Fruit fly (Drosophila melanogaster) whole organism, wandering third instar larva: ENCODE results near the gene Tsc1.

Source experiments
- CG32264 ChIP-seq: fragments of 200-800 bp; sonication (Bioruptor generic); optimal IDR thresholded peaks from 2 replicates; lab custom pipeline; 2016; ENCODE audit warnings: missing biosample characterization, missing genetic modification characterization
- CrebA ChIP-seq: fragments of 200-800 bp; sonication (Bioruptor generic); optimal IDR thresholded peaks from 2 replicates; lab custom pipeline; 2016; ENCODE audit warnings: missing biosample characterization, mild to moderate bottlenecking, missing genetic modification characterization, borderline replicate concordance
- Dfd ChIP-seq: fragments of >200 bp; optimal IDR thresholded peaks from 2 replicates; lab custom pipeline; 2017; ENCODE audit warnings: missing biosample characterization, missing genetic modification characterization
- GATAd ChIP-seq: sonication (Bioruptor generic); optimal IDR thresholded peaks from 2 replicates; lab custom pipeline; 2016; ENCODE audit warnings: missing biosample characterization, missing genetic modification characterization
- Hnf4 ChIP-seq: fragments of 200-800 bp; sonication (Bioruptor generic); optimal IDR thresholded peaks from 2 replicates; lab custom pipeline; 2016; ENCODE audit warnings: missing biosample characterization, mild to moderate bottlenecking, missing genetic modification characterization
- Myc ChIP-seq: fragments of >200 bp; optimal IDR thresholded peaks from 2 replicates; lab custom pipeline; 2017
- OdsH ChIP-seq: fragments of 200-800 bp; sonication (Bioruptor generic); optimal IDR thresholded peaks from 2 replicates; lab custom pipeline; 2016; ENCODE audit warnings: missing biosample characterization, mild to moderate bottlenecking, missing genetic modification characterization
- Rel ChIP-seq, 2 experiments: fragments of 200-800 bp; sonication (Bioruptor generic) in 1 of 2; optimal IDR thresholded peaks; 2 replicates in 1 of 2; 3 replicates in 1 of 2; lab custom pipeline; 2016 to 2019; ENCODE audit warnings: mild to moderate bottlenecking in 2 of 2, missing biosample characterization in 2 of 2, missing genetic modification characterization in 2 of 2, moderate library complexity in 1 of 2
- Vsx2 ChIP-seq: fragments of 200-300, 225-300 bp; sonication (Bioruptor generic); optimal IDR thresholded peaks from 2 replicates; lab custom pipeline; 2018; ENCODE audit warnings: missing biosample characterization, missing genetic modification characterization; ENCODE audit not compliant: partially characterized antibody
- brk ChIP-seq: fragments of 200-800 bp; sonication (Bioruptor generic); optimal IDR thresholded peaks from 2 replicates; lab custom pipeline; 2016; ENCODE audit warnings: missing biosample characterization, mild to moderate bottlenecking, missing genetic modification characterization
- dmrt93B ChIP-seq: fragments of 200-800 bp; sonication (Bioruptor generic); optimal IDR thresholded peaks from 2 replicates; lab custom pipeline; 2018; ENCODE audit warnings: missing biosample characterization, mild to moderate bottlenecking, missing genetic modification characterization
- ey ChIP-seq: fragments of 200-800 bp; sonication (Bioruptor generic); optimal IDR thresholded peaks from 2 replicates; lab custom pipeline; 2016; ENCODE audit warnings: missing biosample characterization, missing genetic modification characterization
- fru ChIP-seq: fragments of 200-800 bp; sonication (Bioruptor generic); optimal IDR thresholded peaks from 3 replicates; lab custom pipeline; 2016; ENCODE audit warnings: missing biosample characterization, mild to moderate bottlenecking, missing genetic modification characterization
- jim ChIP-seq: fragments of 175-275, 200-325 bp; sonication (Bioruptor generic); optimal IDR thresholded peaks from 2 replicates; lab custom pipeline; 2016; ENCODE audit warnings: missing biosample characterization, mild to moderate bottlenecking, missing genetic modification characterization
- pan ChIP-seq: fragments of >200 bp; optimal IDR thresholded peaks from 2 replicates; lab custom pipeline; 2017
- psq ChIP-seq: fragments of 200-800 bp; sonication (Bioruptor generic); optimal IDR thresholded peaks from 3 replicates; lab custom pipeline; 2017; ENCODE audit warnings: missing biosample characterization, mild to moderate bottlenecking, missing genetic modification characterization, moderate library complexity
- rgr ChIP-seq: fragments of 200-800 bp; sonication (Bioruptor generic); optimal IDR thresholded peaks from 3 replicates; lab custom pipeline; 2016; ENCODE audit warnings: missing biosample characterization, mild to moderate bottlenecking, missing genetic modification characterization
- usp ChIP-seq: fragments of >200 bp; optimal IDR thresholded peaks from 2 replicates; lab custom pipeline; 2017; ENCODE audit warnings: missing biosample characterization, missing genetic modification characterization
- woc ChIP-seq: sonication (Bioruptor generic); optimal IDR thresholded peaks from 2 replicates; lab custom pipeline; 2016; ENCODE audit warnings: missing biosample characterization, mild to moderate bottlenecking, missing genetic modification characterization

Gene Tsc1

DNA sequence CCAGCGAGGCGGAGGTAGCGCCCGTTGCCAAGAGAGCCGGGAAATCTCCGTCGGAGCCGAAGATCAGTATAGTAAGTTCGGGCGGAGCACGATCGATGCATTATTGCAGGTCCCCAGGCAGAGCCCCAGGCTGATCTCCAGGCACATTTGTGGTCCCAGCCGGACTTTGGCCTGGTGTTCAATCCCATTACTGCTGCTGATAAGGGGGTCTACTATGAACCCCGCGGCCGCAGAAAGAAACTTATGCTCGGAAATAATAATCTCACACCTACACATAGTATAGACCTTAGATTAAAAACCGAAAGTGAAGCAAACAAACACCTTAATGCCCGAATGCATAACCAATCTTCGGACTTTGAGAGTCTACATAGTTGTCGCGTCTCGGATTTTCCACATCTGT is 13.1 kb upstream of the Tsc1 start:
- TF ChIP-seq Hnf4 (GFP tag; lab: Kevin White, UChicago): peak; percentile 10
- TF ChIP-seq OdsH: no peak
- TF ChIP-seq Rel (GFP tag; optimal IDR thresholded peaks at IDR 0.05; lab: Kevin White, UChicago): no peak
- TF ChIP-seq Rel (tag; optimal IDR thresholded peaks at IDR 0.05; lab: Kevin White, UChicago): peak; percentile 14

DNA sequence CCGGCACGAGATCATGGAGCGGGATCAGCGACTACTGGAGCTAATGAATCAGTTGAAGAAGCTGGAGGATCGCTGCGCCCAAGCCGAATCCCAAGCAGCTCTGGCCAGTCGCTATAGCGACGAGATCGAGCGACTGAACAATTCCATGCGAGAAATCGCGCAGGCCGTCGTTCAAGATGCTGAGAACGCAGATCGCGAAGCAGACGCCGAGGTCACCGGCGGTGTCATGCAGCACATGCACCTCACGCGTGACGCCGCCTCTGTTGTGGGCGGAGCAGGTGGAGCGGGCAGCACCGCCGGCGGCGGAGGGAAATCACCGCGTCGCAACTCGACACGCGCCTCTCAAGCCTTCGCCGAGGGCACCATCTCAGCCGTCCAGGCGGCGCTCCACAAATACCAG is 8.4 kb upstream of the Tsc1 start:
- no peak for TF ChIP-seq fru
- no peak for TF ChIP-seq Rel (GFP tag; optimal IDR thresholded peaks at IDR 0.05; lab: Kevin White, UChicago)
- TF ChIP-seq Rel (tag; optimal IDR thresholded peaks at IDR 0.05; lab: Kevin White, UChicago): peak; percentile 88

DNA sequence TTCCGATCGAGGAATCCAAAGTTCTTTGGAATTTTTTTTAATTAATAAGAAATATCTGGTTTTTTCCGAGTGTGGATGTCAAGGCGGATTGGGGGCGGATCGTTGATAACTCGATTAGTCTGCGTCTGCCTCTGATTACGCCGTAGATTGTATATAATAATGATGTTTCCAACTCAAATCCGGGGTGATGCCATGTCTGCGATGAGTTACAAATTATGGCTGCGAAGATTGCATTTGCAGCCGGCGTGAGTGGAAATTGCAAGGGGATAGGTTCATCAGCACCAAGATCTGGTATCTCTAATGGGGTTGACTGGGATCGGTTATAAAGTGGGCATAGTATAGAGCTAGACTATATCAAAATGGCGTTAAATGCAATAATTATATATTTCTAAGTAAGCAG is 7.7 kb upstream of the Tsc1 start:
- TF ChIP-seq woc (GFP tag; lab: Kevin White, UChicago) (no peak), dmrt93B (GFP tag; lab: Kevin White, UChicago) (no peak), jim (GFP tag; lab: Kevin White, UChicago) (no peak), ey (GFP tag; lab: Kevin White, UChicago) (no peak), Myc (lab: Kevin White, UChicago) (no peak), CrebA (GFP tag; lab: Kevin White, UChicago) (no peak), GATAd (GFP tag; lab: Kevin White, UChicago) (no peak), rgr (GFP tag; lab: Kevin White, UChicago) (no peak)

DNA sequence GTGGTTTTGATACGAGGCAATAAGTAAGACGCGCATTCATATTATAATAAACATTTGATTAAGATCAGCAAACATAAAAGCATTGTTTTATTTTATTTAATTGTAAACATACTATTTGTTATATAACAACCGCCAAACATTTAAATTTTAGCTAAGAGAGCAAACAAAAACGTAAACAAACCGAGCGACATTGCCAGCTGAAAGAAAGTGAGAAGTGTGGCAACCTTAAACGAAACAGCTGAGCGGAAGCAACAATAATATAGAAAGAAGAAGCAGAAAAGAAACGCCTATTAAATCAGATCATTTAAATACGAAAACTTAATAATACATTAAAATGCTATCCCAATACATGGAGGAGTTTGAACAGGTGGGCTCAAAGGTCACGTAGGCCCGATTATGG is 4.5 kb downstream of the Tsc1 start, which contains the start of gene Sec10:
Gene Sec10, plus strand, starts transcription at position 252 of the 400 bp plus-strand sequence.
- TF ChIP-seq usp (GFP tag; lab: Kevin White, UChicago): no peak
- TF ChIP-seq Rel (GFP tag; optimal IDR thresholded peaks at IDR 0.05; lab: Kevin White, UChicago): no peak
- peak; percentile 28 for TF ChIP-seq Rel (tag; optimal IDR thresholded peaks at IDR 0.05; lab: Kevin White, UChicago)

DNA sequence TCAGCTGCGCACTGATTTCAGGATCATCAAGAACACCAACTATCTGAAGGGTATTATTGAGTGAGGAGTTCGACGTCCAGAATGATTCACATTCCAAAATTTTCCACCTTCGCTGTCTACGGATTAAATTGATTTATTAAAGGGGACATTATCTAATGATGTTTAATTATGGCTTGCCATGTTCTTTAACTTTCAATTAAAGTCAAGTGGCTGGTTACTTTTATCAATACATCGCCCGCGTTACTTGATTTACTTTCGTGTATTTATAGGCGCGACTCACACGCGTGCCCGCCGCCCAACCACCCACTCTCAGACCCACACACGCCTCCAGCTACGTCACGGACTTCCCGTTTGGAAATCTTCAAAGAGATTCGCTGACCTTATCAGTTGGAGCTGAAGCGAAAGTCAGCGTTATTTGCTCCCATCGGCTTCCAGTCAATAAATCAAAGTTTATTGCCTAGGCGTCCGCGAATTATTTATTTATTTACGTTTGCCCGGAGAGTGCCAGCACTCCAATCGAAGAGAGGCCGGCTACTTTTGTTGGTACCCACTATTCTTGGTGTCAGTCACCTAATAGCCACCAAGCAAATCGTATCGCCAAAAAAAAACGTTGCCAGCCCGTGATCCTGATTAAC is 7.3 kb downstream of the Tsc1 start, which contains the start of gene Npc2f:
Gene Npc2f, plus strand, starts transcription at position 585 of the 635 bp plus-strand sequence.
- TF ChIP-seq fru (peak; percentile 72), Rel (GFP tag; optimal IDR thresholded peaks at IDR 0.05; lab: Kevin White, UChicago) (peak; percentile 54), Rel (tag; optimal IDR thresholded peaks at IDR 0.05; lab: Kevin White, UChicago) (peak; percentile 77), Vsx2 (GFP tag; lab: Kevin White, UChicago) (no peak)
- TF ChIP-seq, all 38 proteins: peak for 2

DNA sequence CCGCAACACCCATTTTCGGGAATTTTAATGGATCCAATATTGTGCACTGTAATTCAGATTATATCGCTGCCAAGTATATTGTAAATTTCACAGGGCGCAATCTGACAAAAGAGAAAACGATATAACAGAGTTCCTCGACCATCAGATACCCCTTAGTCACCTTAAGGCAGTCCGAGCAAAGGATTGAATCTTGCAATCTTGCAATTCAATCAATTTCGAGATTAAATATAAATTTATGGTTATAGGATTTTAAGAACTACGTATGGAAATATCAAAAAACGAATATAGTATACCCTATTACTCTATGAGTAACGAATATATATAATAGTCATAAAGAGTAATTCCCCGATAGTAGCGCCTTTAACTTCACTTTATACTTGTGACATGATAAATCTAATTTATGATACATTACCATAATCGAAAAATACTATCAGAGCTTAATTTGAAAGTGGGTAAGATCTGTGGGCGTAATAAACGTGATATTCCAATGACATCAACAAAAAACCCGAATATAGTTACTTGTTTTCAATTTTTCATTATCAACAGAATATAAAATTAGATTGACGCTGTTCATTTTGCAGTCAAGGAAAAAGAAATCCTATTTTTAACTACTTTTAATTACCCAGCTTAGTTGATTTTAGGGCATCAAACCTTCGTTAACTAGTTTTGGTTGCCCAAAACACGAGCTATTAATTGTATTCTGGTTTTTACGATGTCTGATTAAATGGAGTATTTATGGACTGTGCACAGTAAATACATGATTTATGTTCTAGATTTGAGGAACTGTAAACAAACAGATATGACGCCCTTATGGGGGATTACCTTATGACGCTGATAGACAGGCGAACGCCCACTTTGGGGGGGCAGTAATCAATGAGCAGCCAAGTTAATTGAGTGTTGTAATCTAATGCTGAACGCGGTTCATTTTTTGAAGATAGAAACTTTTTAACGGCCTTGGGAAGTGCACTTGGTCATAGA is 8.7 kb downstream of the Tsc1 start:
- TF ChIP-seq rgr (GFP tag; lab: Kevin White, UChicago) (no peak), pan (lab: Kevin White, UChicago) (no peak), GATAd (GFP tag; lab: Kevin White, UChicago) (no peak), psq (no peak), Dfd (no peak), brk (GFP tag; lab: Kevin White, UChicago) (no peak), CrebA (GFP tag; lab: Kevin White, UChicago) (no peak), dmrt93B (GFP tag; lab: Kevin White, UChicago) (no peak), jim (GFP tag; lab: Kevin White, UChicago) (no peak), fru (peak; percentile 5), CG32264 (no peak), Rel (GFP tag; optimal IDR thresholded peaks at IDR 0.05; lab: Kevin White, UChicago) (no peak), Rel (tag; optimal IDR thresholded peaks at IDR 0.05; lab: Kevin White, UChicago) (peak; percentile 78), usp (GFP tag; lab: Kevin White, UChicago) (no peak)

DNA sequence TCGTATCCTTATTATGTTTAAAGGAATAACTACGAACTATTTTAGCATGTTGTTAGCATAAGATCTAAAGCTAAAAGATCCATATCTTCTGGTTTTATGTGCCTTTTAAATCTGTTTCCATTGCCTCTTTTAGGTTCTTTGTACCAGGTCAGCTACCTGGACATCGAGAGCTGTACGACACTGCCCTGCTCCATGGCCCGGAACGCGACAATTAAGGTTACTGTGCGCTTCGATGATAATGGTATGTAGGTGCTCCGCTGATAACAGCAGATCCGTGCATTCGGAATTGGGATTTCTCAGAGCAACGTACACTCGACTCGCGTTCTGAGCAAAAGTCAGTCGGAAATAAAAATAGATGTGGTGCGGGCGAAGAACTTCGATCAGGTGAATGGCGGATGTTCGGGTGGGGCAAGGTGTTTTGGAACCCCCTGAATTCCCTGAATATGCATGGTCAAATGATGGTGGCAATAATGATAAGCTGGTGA is 9.6 kb downstream of the Tsc1 start:
- TF ChIP-seq Rel (GFP tag; optimal IDR thresholded peaks at IDR 0.05; lab: Kevin White, UChicago): no peak
- TF ChIP-seq Rel (tag; optimal IDR thresholded peaks at IDR 0.05; lab: Kevin White, UChicago): peak; percentile 92
- no peak for TF ChIP-seq brk (GFP tag; lab: Kevin White, UChicago)
- TF ChIP-seq rgr (GFP tag; lab: Kevin White, UChicago): no peak
